Fruit fly (Drosophila melanogaster) whole organism, pupa: ENCODE results near the gene kek4.

Source experiments
- CG10348 ChIP-seq: fragments of 200-800 bp; sonication (Bioruptor generic); IDR thresholded peaks from 2 replicates; pipeline ENCODE4 v1.3.6; 2022; ENCODE audit warnings: missing biosample characterization, missing genetic modification characterization
- CG12605 ChIP-seq: fragments of 200-800 bp; sonication (Bioruptor generic); IDR thresholded peaks from 2 replicates; pipeline ENCODE4 v1.3.6; 2022; ENCODE audit warnings: missing biosample characterization, missing genetic modification characterization
- CG13204 ChIP-seq: fragments of 200-800 bp; sonication (Bioruptor generic); optimal IDR thresholded peaks from 2 replicates; lab custom pipeline; 2018; ENCODE audit warnings: missing biosample characterization, mild to moderate bottlenecking, missing genetic modification characterization, moderate library complexity
- CG14655 ChIP-seq: fragments of 200-800 bp; sonication (Bioruptor generic); optimal IDR thresholded peaks from 3 replicates; lab custom pipeline; 2017; ENCODE audit warnings: mild to moderate bottlenecking, missing biosample characterization, missing genetic modification reagents, missing genetic modification characterization
- CG15710 ChIP-seq: fragments of 200-800 bp; sonication (Bioruptor generic); optimal IDR thresholded peaks from 2 replicates; lab custom pipeline; 2018; ENCODE audit warnings: missing biosample characterization, mild to moderate bottlenecking, missing genetic modification characterization, moderate library complexity
- CG17806 ChIP-seq: fragments of 200-800 bp; sonication (Bioruptor generic); optimal IDR thresholded peaks from 2 replicates; lab custom pipeline; 2018; ENCODE audit warnings: missing biosample characterization, mild to moderate bottlenecking, missing genetic modification characterization, moderate library complexity
- CG32121 ChIP-seq: fragments of 200-800 bp; sonication (Bioruptor generic); IDR thresholded peaks from 2 replicates; pipeline ENCODE4 v1.3.6; 2022; ENCODE audit warnings: missing biosample characterization, missing genetic modification characterization
- CG34367 ChIP-seq: fragments of 200-800 bp; sonication (Bioruptor generic); optimal IDR thresholded peaks from 2 replicates; lab custom pipeline; 2018; ENCODE audit warnings: missing biosample characterization, mild to moderate bottlenecking, missing genetic modification characterization
- CG4496 ChIP-seq: fragments of 200-800 bp; sonication (Bioruptor generic); IDR thresholded peaks from 3 replicates; pipeline ENCODE4 v1.3.6; 2022; ENCODE audit warnings: missing biosample characterization, missing genetic modification characterization
- CG8159 ChIP-seq: fragments of 200-800 bp; sonication (Bioruptor generic); optimal IDR thresholded peaks from 3 replicates; lab custom pipeline; 2018; ENCODE audit warnings: missing biosample characterization, mild to moderate bottlenecking, missing genetic modification characterization, moderate library complexity
- CG8301 ChIP-seq: fragments of 200-800 bp; sonication (Bioruptor generic); optimal IDR thresholded peaks from 2 replicates; lab custom pipeline; 2018; ENCODE audit warnings: missing biosample characterization, mild to moderate bottlenecking, missing genetic modification characterization
- CG9948 ChIP-seq: fragments of 200-800 bp; sonication (Bioruptor generic); optimal IDR thresholded peaks from 2 replicates; lab custom pipeline; 2018; ENCODE audit warnings: missing biosample characterization, mild to moderate bottlenecking, missing genetic modification characterization, moderate library complexity
- D1 ChIP-seq: fragments of 200-800 bp; sonication (Bioruptor generic); optimal IDR thresholded peaks from 2 replicates; lab custom pipeline; 2018; ENCODE audit warnings: missing biosample characterization, mild to moderate bottlenecking, missing genetic modification characterization, moderate library complexity
- EcR ChIP-seq: fragments of 200-800 bp; sonication (Bioruptor generic); optimal IDR thresholded peaks from 3 replicates; lab custom pipeline; 2019; ENCODE audit warnings: missing biosample characterization, missing genetic modification characterization, mild to moderate bottlenecking, moderate library complexity, missing genetic modification reagents
- Ets98B ChIP-seq: fragments of 200-800 bp; sonication (Bioruptor generic); IDR thresholded peaks from 2 replicates; pipeline ENCODE4 v1.3.6; 2022; ENCODE audit warnings: missing biosample characterization, missing genetic modification characterization
- Pif1A ChIP-seq: fragments of 200-800 bp; sonication (Bioruptor generic); optimal IDR thresholded peaks from 3 replicates; lab custom pipeline; 2016; ENCODE audit warnings: missing biosample characterization, missing genetic modification characterization
- Pif1B ChIP-seq: fragments of 200-800 bp; sonication (Bioruptor generic); optimal IDR thresholded peaks from 3 replicates; lab custom pipeline; 2016; ENCODE audit warnings: missing biosample characterization, missing genetic modification characterization
- Snoo ChIP-seq: fragments of 200-800 bp; sonication (Bioruptor generic); optimal IDR thresholded peaks from 3 replicates; lab custom pipeline; 2017; ENCODE audit warnings: missing biosample characterization, mild to moderate bottlenecking, missing genetic modification characterization, inconsistent platforms
- fd96Ca ChIP-seq: fragments of 200-800 bp; sonication (Bioruptor generic); IDR thresholded peaks from 3 replicates; pipeline ENCODE4 v1.3.6; 2022; ENCODE audit warnings: missing biosample characterization, missing genetic modification characterization
- gl ChIP-seq: fragments of 200-800 bp; sonication (Bioruptor generic); optimal IDR thresholded peaks from 2 replicates; lab custom pipeline; 2018; ENCODE audit warnings: missing biosample characterization, mild to moderate bottlenecking, missing genetic modification characterization
- rn ChIP-seq: fragments of 200-800 bp; sonication (Bioruptor generic); IDR thresholded peaks from 2 replicates; pipeline ENCODE4 v1.3.6; 2022; ENCODE audit warnings: missing biosample characterization, missing genetic modification characterization

kek4 gene

dm6 chr2L:13206857-13207463 lies 8.2 kb downstream of the kek4 start:
- TF ChIP-seq Pif1A (GFP tag; lab: Kevin White, UChicago) (no peak), rn (GFP tag; lab: Robert Waterston, UW) (no peak), CG4496 (0 out of 3 replicates have a peak, but pooled peaks have one; percentile 13), CG32121 (GFP tag; lab: Robert Waterston, UW) (peak; percentile 17; the same call in 1 of the 2 replicates)
- TF ChIP-seq, all 21 proteins: peak for 2

DNA sequence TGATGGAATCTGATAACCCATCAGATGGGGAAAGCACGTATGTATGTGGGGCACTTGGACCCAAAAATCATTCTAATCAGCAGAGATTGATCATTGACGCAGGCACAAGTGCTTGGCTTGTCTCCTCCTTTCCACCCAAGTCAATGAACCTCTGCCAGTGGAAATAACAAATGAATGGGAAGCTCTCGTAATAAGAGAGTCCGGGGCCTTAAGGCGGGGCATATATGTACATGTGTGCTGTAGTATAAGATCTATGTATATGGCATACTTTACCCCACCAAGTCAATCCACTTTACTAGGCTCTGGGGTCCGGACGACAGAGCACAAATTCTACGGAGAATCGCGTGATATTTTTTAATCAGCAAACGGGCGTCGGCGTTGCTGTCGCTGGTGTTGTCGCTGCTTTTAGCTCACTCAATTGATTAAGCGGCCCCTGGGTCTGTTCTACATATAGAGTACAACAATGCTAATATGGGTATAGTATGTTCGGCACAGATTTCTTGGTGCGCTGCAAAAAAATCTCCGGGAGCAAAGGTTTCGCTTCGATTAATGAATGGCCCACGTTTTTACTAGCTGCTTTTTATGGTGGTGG lies 9.0 kb downstream of the kek4 start:
- no peak for TF ChIP-seq CG4496
- no peak for TF ChIP-seq CG15710 (tag; lab: Kevin White, UChicago)
- TF ChIP-seq Pif1A (GFP tag; lab: Kevin White, UChicago), result no peak
- no peak for TF ChIP-seq Pif1B (GFP tag; lab: Kevin White, UChicago)
- no peak for TF ChIP-seq CG9948 (tag; lab: Kevin White, UChicago)
- no peak for TF ChIP-seq Snoo (tag; lab: Kevin White, UChicago)
- TF ChIP-seq fd96Ca (GFP tag; lab: Robert Waterston, UW), result no peak
- no peak for TF ChIP-seq gl (tag; lab: Kevin White, UChicago)
- no peak for TF ChIP-seq CG8301 (tag; lab: Kevin White, UChicago)
- no peak for TF ChIP-seq D1
- no peak for TF ChIP-seq CG10348
- no peak for TF ChIP-seq rn (GFP tag; lab: Robert Waterston, UW)
- no peak for TF ChIP-seq CG8159 (tag; lab: Kevin White, UChicago)
- TF ChIP-seq EcR (GFP tag; lab: Kevin White, UChicago), result peak; percentile 92
- TF ChIP-seq CG13204 (GFP tag; lab: Kevin White, UChicago), result no peak
- TF ChIP-seq Ets98B, result peak; percentile 48
- TF ChIP-seq CG34367 (tag; lab: Kevin White, UChicago), result no peak
- TF ChIP-seq CG17806 (tag; lab: Kevin White, UChicago), result no peak
- peak; percentile 36; the same call in 1 of the 2 replicates for TF ChIP-seq CG32121 (GFP tag; lab: Robert Waterston, UW)
- TF ChIP-seq CG12605 (GFP tag; lab: Robert Waterston, UW), result peak; percentile 62; the same call in 1 of the 2 replicates
- TF ChIP-seq CG14655 (GFP tag; lab: Kevin White, UChicago), result no peak
- TF ChIP-seq, all 21 proteins: peak for 4

- TF ChIP-seq CG34367 (tag; lab: Kevin White, UChicago) (no peak), CG9948 (tag; lab: Kevin White, UChicago) (no peak), CG4496 (no peak), CG8301 (tag; lab: Kevin White, UChicago) (no peak), CG12605 (GFP tag; lab: Robert Waterston, UW) (0 out of 2 replicates have a peak, but pooled peaks have one; percentile 10), CG13204 (GFP tag; lab: Kevin White, UChicago) (peak; percentile 54), CG15710 (tag; lab: Kevin White, UChicago) (no peak), fd96Ca (GFP tag; lab: Robert Waterston, UW) (peak; percentile 44; the same call in 1 of the 3 replicates), Pif1B (GFP tag; lab: Kevin White, UChicago) (no peak), CG10348 (no peak), CG8159 (tag; lab: Kevin White, UChicago) (no peak), CG14655 (GFP tag; lab: Kevin White, UChicago) (no peak), CG32121 (GFP tag; lab: Robert Waterston, UW) (peak; percentile 45; the same call in 1 of the 2 replicates), Snoo (tag; lab: Kevin White, UChicago) (peak; percentile 48), gl (tag; lab: Kevin White, UChicago) (peak; percentile 3), Pif1A (GFP tag; lab: Kevin White, UChicago) (no peak), EcR (GFP tag; lab: Kevin White, UChicago) (peak; percentile 49), Ets98B (peak; percentile 9; the same call in 1 of the 2 replicates)
These were observed 9.9 kb downstream of the kek4 start for dm6 chr2L:13205256-13205655.

- no peak for TF ChIP-seq D1
These were observed 11.0 kb downstream of the kek4 start for dm6 chr2L:13204151-13204550.

dm6 chr2L:13203437-13204137 lies 11.6 kb downstream of the kek4 start, which contains the start of gene Pect:
TSS of gene Pect (plus strand) at chr2L:13203762.
- TF ChIP-seq D1 (no peak), EcR (GFP tag; lab: Kevin White, UChicago) (peak; percentile 52), CG4496 (no peak), CG13204 (GFP tag; lab: Kevin White, UChicago) (no peak), Pif1A (GFP tag; lab: Kevin White, UChicago) (no peak), CG8301 (tag; lab: Kevin White, UChicago) (no peak), fd96Ca (GFP tag; lab: Robert Waterston, UW) (peak; percentile 38; the same call in 1 of the 3 replicates), Ets98B (peak; percentile 54; the same call in 1 of the 2 replicates), CG12605 (GFP tag; lab: Robert Waterston, UW) (peak; percentile 62), CG32121 (GFP tag; lab: Robert Waterston, UW) (no peak), CG8159 (tag; lab: Kevin White, UChicago) (no peak), CG9948 (tag; lab: Kevin White, UChicago) (no peak), Snoo (tag; lab: Kevin White, UChicago) (no peak), CG17806 (tag; lab: Kevin White, UChicago) (no peak), CG10348 (no peak), CG15710 (tag; lab: Kevin White, UChicago) (peak; percentile 28), Pif1B (GFP tag; lab: Kevin White, UChicago) (no peak), rn (GFP tag; lab: Robert Waterston, UW) (no peak), gl (tag; lab: Kevin White, UChicago) (peak; percentile 7), CG34367 (tag; lab: Kevin White, UChicago) (no peak), CG14655 (GFP tag; lab: Kevin White, UChicago) (no peak)
